Worm (Caenorhabditis elegans) whole organism, late embryonic: ENCODE data around the gene pals-28.
"Not testable (repeated sequence)": the region's sequence is repeated elsewhere in the genome, so short reads cannot be mapped to it uniquely, and the experiment has no call there.

Source experiments
- C08G9.2 ChIP-seq: sonication (generic microtip); optimal IDR thresholded peaks from 2 replicates; lab custom pipeline; 2016; ENCODE audit warnings: mild to moderate bottlenecking, missing genetic modification characterization, moderate library complexity, missing compliant biosample characterization
- C38D4.7 ChIP-seq: fragments of 200-800 bp; sonication (Bioruptor generic); optimal IDR thresholded peaks from 2 replicates; lab custom pipeline; 2018; ENCODE audit warnings: mild to moderate bottlenecking, missing genetic modification characterization, moderate library complexity, missing compliant biosample characterization
- F13H6.1 ChIP-seq: sonication (generic microtip); optimal IDR thresholded peaks from 2 replicates; lab custom pipeline; 2016; ENCODE audit warnings: missing genetic modification characterization, missing compliant biosample characterization
- K02D7.2 ChIP-seq: sonication (generic microtip); optimal IDR thresholded peaks from 2 replicates; lab custom pipeline; 2017; ENCODE audit warnings: mild to moderate bottlenecking, missing genetic modification characterization, missing compliant biosample characterization
- K09A11.1 ChIP-seq: sonication (generic microtip); optimal IDR thresholded peaks from 2 replicates; lab custom pipeline; 2017; ENCODE audit warnings: antibody characterized with exemption, mild to moderate bottlenecking, missing genetic modification characterization, missing compliant biosample characterization; ENCODE audit not compliant: insufficient read depth
- T23F11.4 ChIP-seq: fragments of 200-800 bp; sonication (Bioruptor generic); optimal IDR thresholded peaks from 2 replicates; lab custom pipeline; 2018; ENCODE audit warnings: mild to moderate bottlenecking, missing genetic modification characterization, missing compliant biosample characterization
- Y22D7AL.16 ChIP-seq: sonication (generic microtip); optimal IDR thresholded peaks from 2 replicates; lab custom pipeline; 2016; ENCODE audit warnings: missing genetic modification characterization, missing compliant biosample characterization
- ahr-1 ChIP-seq: sonication (generic microtip); optimal IDR thresholded peaks from 2 replicates; lab custom pipeline; 2016; ENCODE audit warnings: missing genetic modification characterization, missing compliant biosample characterization
- ceh-14 ChIP-seq: sonication (generic microtip); optimal IDR thresholded peaks from 2 replicates; lab custom pipeline; 2016; ENCODE audit warnings: missing genotype, missing genetic modification characterization, missing compliant biosample characterization
- ceh-18 ChIP-seq: sonication (generic microtip); optimal IDR thresholded peaks from 2 replicates; lab custom pipeline; 2016; ENCODE audit warnings: missing genetic modification characterization, missing compliant biosample characterization
- ceh-19 ChIP-seq: fragments of 200-800 bp; sonication (Bioruptor generic); optimal IDR thresholded peaks from 2 replicates; lab custom pipeline; 2018; ENCODE audit warnings: mild to moderate bottlenecking, missing genetic modification characterization, missing compliant biosample characterization
- ceh-2 ChIP-seq: sonication (generic microtip); optimal IDR thresholded peaks from 2 replicates; lab custom pipeline; 2016; ENCODE audit warnings: missing genotype, missing genetic modification characterization, missing compliant biosample characterization
- ceh-24 ChIP-seq: sonication (generic microtip); optimal IDR thresholded peaks from 2 replicates; lab custom pipeline; 2016; ENCODE audit warnings: mild to moderate bottlenecking, missing genetic modification characterization, missing compliant biosample characterization
- ceh-31 ChIP-seq: sonication (generic microtip); optimal IDR thresholded peaks from 2 replicates; lab custom pipeline; 2016; ENCODE audit warnings: missing genetic modification characterization, missing compliant biosample characterization
- ceh-34 ChIP-seq: sonication (generic microtip); optimal IDR thresholded peaks from 2 replicates; lab custom pipeline; 2016; ENCODE audit warnings: mild to moderate bottlenecking, missing genetic modification characterization, missing compliant biosample characterization
- ceh-45 ChIP-seq: fragments of 200-800 bp; sonication (Bioruptor generic); IDR thresholded peaks from 2 replicates; pipeline ENCODE4 v1.3.6; 2022; ENCODE audit warnings: missing genetic modification reagents, missing genetic modification characterization, missing compliant biosample characterization
- ceh-48 ChIP-seq: sonication (generic microtip); optimal IDR thresholded peaks from 2 replicates; lab custom pipeline; 2016; ENCODE audit warnings: missing genetic modification characterization, inconsistent platforms, missing compliant biosample characterization
- che-1 ChIP-seq: sonication (generic microtip); optimal IDR thresholded peaks from 2 replicates; lab custom pipeline; 2016; ENCODE audit warnings: mild to moderate bottlenecking, missing genetic modification characterization, missing compliant biosample characterization
- dmd-4 ChIP-seq: sonication (generic microtip); optimal IDR thresholded peaks from 2 replicates; lab custom pipeline; 2016; ENCODE audit warnings: borderline replicate concordance, missing genetic modification characterization, missing compliant biosample characterization
- elt-2 ChIP-seq: sonication (generic microtip); optimal IDR thresholded peaks from 2 replicates; lab custom pipeline; 2016; ENCODE audit warnings: missing genetic modification reagents, missing genetic modification characterization, missing compliant biosample characterization
- ets-4 ChIP-seq: sonication (generic microtip); optimal IDR thresholded peaks from 2 replicates; lab custom pipeline; 2016; ENCODE audit warnings: missing genetic modification characterization, missing compliant biosample characterization
- fax-1 ChIP-seq: sonication (generic microtip); optimal IDR thresholded peaks from 2 replicates; lab custom pipeline; 2016; ENCODE audit warnings: missing genotype, missing genetic modification characterization, missing compliant biosample characterization
- fkh-6 ChIP-seq: sonication (generic microtip); optimal IDR thresholded peaks from 2 replicates; lab custom pipeline; 2016; ENCODE audit warnings: missing genetic modification characterization, missing compliant biosample characterization
- gmeb-2 ChIP-seq: sonication (generic microtip); optimal IDR thresholded peaks from 2 replicates; lab custom pipeline; 2016; ENCODE audit warnings: missing genetic modification characterization, inconsistent platforms, missing compliant biosample characterization
- hlh-15 ChIP-seq: sonication (generic microtip); optimal IDR thresholded peaks from 2 replicates; lab custom pipeline; 2016; ENCODE audit warnings: missing genetic modification characterization, missing compliant biosample characterization
- hlh-6 ChIP-seq: sonication (generic microtip); optimal IDR thresholded peaks from 2 replicates; lab custom pipeline; 2016; ENCODE audit warnings: missing genotype, missing genetic modification characterization, missing compliant biosample characterization
- hlh-8 ChIP-seq: sonication (generic microtip); optimal IDR thresholded peaks from 2 replicates; lab custom pipeline; 2016; ENCODE audit warnings: missing genotype, missing genetic modification characterization, missing compliant biosample characterization
- lin-11 ChIP-seq: fragments of 200-800 bp; sonication (Bioruptor generic); optimal IDR thresholded peaks from 2 replicates; lab custom pipeline; 2018; ENCODE audit warnings: mild to moderate bottlenecking, missing genetic modification characterization, missing compliant biosample characterization
- madf-2 ChIP-seq: sonication (generic microtip); optimal IDR thresholded peaks from 2 replicates; lab custom pipeline; 2017; ENCODE audit warnings: missing genetic modification characterization, missing compliant biosample characterization
- nfya-1 ChIP-seq: sonication (generic microtip); optimal IDR thresholded peaks from 2 replicates; lab custom pipeline; 2017; ENCODE audit warnings: missing genetic modification characterization, mild to moderate bottlenecking, missing compliant biosample characterization, antibody characterized with exemption, moderate library complexity
- nhr-232 ChIP-seq: sonication (generic microtip); optimal IDR thresholded peaks from 2 replicates; lab custom pipeline; 2016; ENCODE audit warnings: missing genetic modification characterization, missing compliant biosample characterization
- pat-9 ChIP-seq: fragments of 200-800 bp; sonication (Bioruptor generic); optimal IDR thresholded peaks from 2 replicates; lab custom pipeline; 2018; ENCODE audit warnings: mild to moderate bottlenecking, missing genetic modification characterization, moderate library complexity, missing compliant biosample characterization
- pha-2 ChIP-seq: sonication (generic microtip); optimal IDR thresholded peaks from 2 replicates; lab custom pipeline; 2017; ENCODE audit warnings: mild to moderate bottlenecking, missing genetic modification characterization, missing compliant biosample characterization
- ref-2 ChIP-seq: sonication (generic microtip); optimal IDR thresholded peaks from 2 replicates; lab custom pipeline; 2016; ENCODE audit warnings: missing genetic modification characterization, missing compliant biosample characterization
- rnt-1 ChIP-seq: sonication (generic microtip); optimal IDR thresholded peaks from 2 replicates; lab custom pipeline; 2016; ENCODE audit warnings: missing genetic modification characterization, missing compliant biosample characterization
- sdc-2 ChIP-seq: sonication (generic microtip); optimal IDR thresholded peaks from 2 replicates; lab custom pipeline; 2016; ENCODE audit warnings: missing genotype, missing genetic modification characterization, missing compliant biosample characterization
- sox-2 ChIP-seq: fragments of 200-800 bp; sonication (Bioruptor generic); IDR thresholded peaks from 2 replicates; pipeline ENCODE4 v1.3.6; 2022; ENCODE audit warnings: missing genetic modification reagents, missing genetic modification characterization, missing compliant biosample characterization
- sox-4 ChIP-seq: sonication (generic microtip); optimal IDR thresholded peaks from 2 replicates; lab custom pipeline; 2017; ENCODE audit warnings: mild to moderate bottlenecking, missing genetic modification characterization, inconsistent platforms, missing compliant biosample characterization
- syd-9 ChIP-seq: sonication (generic microtip); optimal IDR thresholded peaks from 2 replicates; lab custom pipeline; 2016; ENCODE audit warnings: mild to moderate bottlenecking, missing genetic modification characterization, moderate library complexity, missing compliant biosample characterization
- tbx-2 ChIP-seq: sonication (generic microtip); optimal IDR thresholded peaks from 2 replicates; lab custom pipeline; 2016; ENCODE audit warnings: missing genetic modification characterization, missing compliant biosample characterization
- ttx-3 ChIP-seq: sonication (generic microtip); optimal IDR thresholded peaks from 2 replicates; lab custom pipeline; 2016; ENCODE audit warnings: missing genetic modification reagents, missing genetic modification characterization, missing compliant biosample characterization
- unc-3 ChIP-seq, 2 experiments: fragments of 200-800 bp in 1 of 2; sonication (Bioruptor generic) in 1 of 2; sonication (generic microtip) in 1 of 2; conservative IDR thresholded peaks in 1 of 2; optimal IDR thresholded peaks in 1 of 2; 2 replicates each; pipeline versions ENCODE4 v1.3.6 to Lab custom; 2016 to 2022; ENCODE audit warnings: missing compliant biosample characterization in 2 of 2, missing genetic modification characterization in 2 of 2, missing genetic modification reagents in 1 of 2
- zip-5 ChIP-seq: sonication (generic microtip); optimal IDR thresholded peaks from 2 replicates; lab custom pipeline; 2016; ENCODE audit warnings: missing genetic modification characterization, missing compliant biosample characterization

The pals-28 gene

ce11 chrIII:4378600-4379293 is 5.8 kb upstream of the pals-28 start:
- TF ChIP-seq pha-2, result peak; percentile 77
- peak; percentile 6 for TF ChIP-seq ets-4
- TF ChIP-seq ref-2 (tag; lab: Kevin White, UChicago), result peak; percentile 47
- peak; percentile 52 for TF ChIP-seq Y22D7AL.16 (tag; lab: Kevin White, UChicago)
- peak; percentile 43 for TF ChIP-seq C08G9.2 (tag; lab: Kevin White, UChicago)
- peak; percentile 55; the same call in 1 of the 2 replicates for TF ChIP-seq unc-3 (GFP tag; conservative IDR thresholded peaks at IDR 0.05; lab: Robert Waterston, UW)
- TF ChIP-seq unc-3 (tag; optimal IDR thresholded peaks at IDR 0.05; lab: Kevin White, UChicago), result not testable (repeated sequence)
- peak; percentile 67 for TF ChIP-seq T23F11.4 (GFP tag; lab: Kevin White, UChicago)
- TF ChIP-seq K09A11.1 (tag; lab: Kevin White, UChicago), result peak; percentile 28
- TF ChIP-seq elt-2 (tag; lab: Kevin White, UChicago), result peak; percentile 41
- peak; percentile 4 for TF ChIP-seq hlh-6
- peak; percentile 34 for TF ChIP-seq F13H6.1 (tag; lab: Kevin White, UChicago)
- TF ChIP-seq pat-9 (tag; lab: Kevin White, UChicago), result peak; percentile 39
- TF ChIP-seq ceh-34 (tag; lab: Kevin White, UChicago), result peak; percentile 56
- peak; percentile 70 for TF ChIP-seq ceh-31 (tag; lab: Kevin White, UChicago)
- peak; percentile 28 for TF ChIP-seq ceh-48 (tag; lab: Kevin White, UChicago)
- TF ChIP-seq syd-9 (tag; lab: Kevin White, UChicago), result peak; percentile 62
- TF ChIP-seq sox-2, result peak; percentile 69
- peak; percentile 15 for TF ChIP-seq rnt-1
- peak; percentile 32 for TF ChIP-seq lin-11 (tag; lab: Kevin White, UChicago)
- peak; percentile 60 for TF ChIP-seq gmeb-2 (tag; lab: Kevin White, UChicago)
- TF ChIP-seq ceh-45, result peak; percentile 69; the same call in 1 of the 2 replicates
- peak; percentile 55 for TF ChIP-seq K02D7.2 (tag; lab: Kevin White, UChicago)
- peak; percentile 54 for TF ChIP-seq sox-4 (tag; lab: Kevin White, UChicago)
- TF ChIP-seq fkh-6 (tag; lab: Kevin White, UChicago), result peak; percentile 63
- TF ChIP-seq zip-5 (tag; lab: Kevin White, UChicago), result peak; percentile 10
- peak; percentile 69 for TF ChIP-seq madf-2
- TF ChIP-seq ceh-14, result peak; percentile 39
- TF ChIP-seq dmd-4, result peak; percentile 12
- TF ChIP-seq hlh-8, result peak; percentile 10
- TF ChIP-seq ceh-19, result peak; percentile 37
- peak; percentile 48 for TF ChIP-seq fax-1
- TF ChIP-seq sdc-2 (tag; lab: Kevin White, UChicago), result peak; percentile 40
- TF ChIP-seq nfya-1 (tag; lab: Kevin White, UChicago), result peak; percentile 44
- TF ChIP-seq ceh-2 (tag; lab: Kevin White, UChicago), result peak; percentile 7
- peak; percentile 43 for TF ChIP-seq ahr-1 (tag; lab: Kevin White, UChicago)
- peak; percentile 54 for TF ChIP-seq che-1 (tag; lab: Kevin White, UChicago)
- peak; percentile 51 for TF ChIP-seq tbx-2
- peak; percentile 87 for TF ChIP-seq ceh-18 (tag; lab: Kevin White, UChicago)
- TF ChIP-seq C38D4.7 (GFP tag; lab: Kevin White, UChicago), result peak; percentile 68
- peak; percentile 39 for TF ChIP-seq ceh-24 (tag; lab: Kevin White, UChicago)
- peak; percentile 55 for TF ChIP-seq nhr-232 (tag; lab: Kevin White, UChicago)
- TF ChIP-seq ttx-3 (tag; lab: Kevin White, UChicago), result peak; percentile 31
- peak; percentile 18 for TF ChIP-seq hlh-15 (tag; lab: Kevin White, UChicago)
